Worm (Caenorhabditis elegans) whole organism, L2 larva: Measurements from ENCODE around the gene F54D12.8.
A peak's percentile ranks its signal among the peaks of the same experiment; 100 is the strongest.

Experiments used
- R02D3.7 ChIP-seq: fragments of 150-350 bp; optimal IDR thresholded peaks from 2 replicates; lab custom pipeline; 2014; ENCODE audit warnings: missing biosample characterization, missing genetic modification characterization
- Y55F3AM.14 ChIP-seq: fragments of 200-800 bp; sonication (Bioruptor generic); optimal IDR thresholded peaks from 2 replicates; lab custom pipeline; 2018; ENCODE audit warnings: mild to moderate bottlenecking, missing genetic modification characterization, missing compliant biosample characterization
- alr-1 ChIP-seq: fragments of 150-350 bp; optimal IDR thresholded peaks from 2 replicates; lab custom pipeline; 2014; ENCODE audit warnings: missing biosample characterization, missing genetic modification characterization
- ama-1 ChIP-seq: fragments of 150-350 bp; optimal IDR thresholded peaks from 2 replicates; lab custom pipeline; 2018; ENCODE audit warnings: inconsistent platforms
- blmp-1 ChIP-seq: sonication (generic microtip); optimal IDR thresholded peaks from 2 replicates; lab custom pipeline; 2017; ENCODE audit warnings: missing genetic modification characterization, mild to moderate bottlenecking, missing compliant biosample characterization, antibody characterized with exemption, moderate library complexity; ENCODE audit not compliant: insufficient read depth
- ceh-82 ChIP-seq: fragments of 150-350 bp; optimal IDR thresholded peaks from 2 replicates; lab custom pipeline; 2014; ENCODE audit warnings: missing biosample characterization, missing genetic modification characterization
- crh-2 ChIP-seq: sonication (generic microtip); optimal IDR thresholded peaks from 2 replicates; lab custom pipeline; 2017; ENCODE audit warnings: missing biosample characterization, missing genetic modification characterization
- dmd-4 ChIP-seq: sonication (generic microtip); optimal IDR thresholded peaks from 2 replicates; lab custom pipeline; 2017; ENCODE audit warnings: missing biosample characterization, missing genetic modification characterization
- egl-27 ChIP-seq: sonication (generic microtip); optimal IDR thresholded peaks from 3 replicates; lab custom pipeline; 2017; ENCODE audit warnings: missing biosample characterization, missing genetic modification reagents, missing genetic modification characterization
- fos-1 ChIP-seq: fragments of 150-350 bp; optimal IDR thresholded peaks from 2 replicates; lab custom pipeline; 2014; ENCODE audit warnings: missing biosample characterization, missing genetic modification characterization
- lin-11 ChIP-seq: fragments of 150-350 bp; sonication (generic microtip); optimal IDR thresholded peaks from 2 replicates; lab custom pipeline; 2014; ENCODE audit warnings: missing biosample characterization, missing genetic modification characterization, inconsistent platforms, mixed read lengths
- lin-13 ChIP-seq: fragments of 150-350 bp; optimal IDR thresholded peaks from 2 replicates; lab custom pipeline; 2014; ENCODE audit warnings: missing biosample characterization, missing genetic modification reagents, missing genetic modification characterization
- lin-39 ChIP-seq: fragments of 150-350 bp; optimal IDR thresholded peaks from 2 replicates; lab custom pipeline; 2014; ENCODE audit warnings: missing biosample characterization, missing genetic modification reagents, missing genetic modification characterization
- lsy-2 ChIP-seq, 2 experiments: fragments of 150-350 bp in 1 of 2; sonication (generic microtip) in 1 of 2; optimal IDR thresholded peaks; 2 replicates each; lab custom pipeline; 2014 to 2017; ENCODE audit warnings: missing biosample characterization in 2 of 2, missing genetic modification characterization in 2 of 2
- mab-5 ChIP-seq: fragments of 150-350 bp; optimal IDR thresholded peaks from 2 replicates; lab custom pipeline; 2014; ENCODE audit warnings: missing biosample characterization, missing genetic modification characterization
- mbf-1 ChIP-seq: sonication (generic microtip); optimal IDR thresholded peaks from 2 replicates; lab custom pipeline; 2017; ENCODE audit warnings: missing biosample characterization, missing genetic modification characterization
- mdl-1 ChIP-seq, 2 experiments: fragments of 150-350 bp in 1 of 2; sonication (generic microtip) in 1 of 2; optimal IDR thresholded peaks; 2 replicates each; lab custom pipeline; 2017; ENCODE audit warnings: missing biosample characterization in 2 of 2, missing genetic modification characterization in 2 of 2
- nhr-129 ChIP-seq: fragments of 150-350 bp; optimal IDR thresholded peaks from 2 replicates; lab custom pipeline; 2014; ENCODE audit warnings: missing biosample characterization, missing genetic modification characterization
- nhr-21 ChIP-seq: fragments of 150-350 bp; optimal IDR thresholded peaks from 2 replicates; lab custom pipeline; 2014; ENCODE audit warnings: missing biosample characterization, missing genetic modification characterization
- nhr-23 ChIP-seq: fragments of 150-350 bp; optimal IDR thresholded peaks from 2 replicates; lab custom pipeline; 2014; ENCODE audit warnings: missing biosample characterization, missing genetic modification reagents, missing genetic modification characterization
- nhr-237 ChIP-seq: fragments of 150-350 bp; optimal IDR thresholded peaks from 2 replicates; lab custom pipeline; 2014; ENCODE audit warnings: missing biosample characterization, missing genetic modification characterization
- nhr-77 ChIP-seq: fragments of 150-350 bp; optimal IDR thresholded peaks from 2 replicates; lab custom pipeline; 2014; ENCODE audit warnings: missing biosample characterization, missing genetic modification characterization
- peb-1 ChIP-seq: fragments of 150-350 bp; optimal IDR thresholded peaks from 2 replicates; lab custom pipeline; 2014; ENCODE audit warnings: missing biosample characterization, missing genetic modification characterization
- sem-4 ChIP-seq: fragments of 150-350 bp; optimal IDR thresholded peaks from 2 replicates; lab custom pipeline; 2014; ENCODE audit warnings: missing biosample characterization, missing genetic modification reagents, missing genetic modification characterization
- skn-1 ChIP-seq: sonication (generic microtip); optimal IDR thresholded peaks from 2 replicates; lab custom pipeline; 2017; ENCODE audit warnings: missing biosample characterization, missing genetic modification characterization
- sma-9 ChIP-seq, 2 experiments: fragments of 150-350 bp in 1 of 2; sonication (generic microtip) in 1 of 2; optimal IDR thresholded peaks; 2 replicates each; lab custom pipeline; 2014 to 2016; ENCODE audit warnings: missing genetic modification characterization in 2 of 2, mild to moderate bottlenecking in 1 of 2, missing biosample characterization in 1 of 2, missing compliant biosample characterization in 1 of 2, missing genetic modification reagents in 1 of 2, moderate library complexity in 1 of 2
- unc-39 ChIP-seq: fragments of 150-350 bp; optimal IDR thresholded peaks from 2 replicates; lab custom pipeline; 2014; ENCODE audit warnings: missing biosample characterization, missing genetic modification characterization
- zag-1 ChIP-seq: fragments of 150-350 bp; optimal IDR thresholded peaks from 2 replicates; lab custom pipeline; 2014; ENCODE audit warnings: missing biosample characterization, missing genetic modification characterization
- ztf-1 ChIP-seq: fragments of 200-800 bp; sonication (Bioruptor generic); conservative IDR thresholded peaks from 2 replicates; pipeline ENCODE4 v1.3.6; 2022; ENCODE audit warnings: missing genetic modification characterization, missing compliant biosample characterization
- ztf-11 ChIP-seq: sonication (generic microtip); optimal IDR thresholded peaks from 2 replicates; lab custom pipeline; 2017; ENCODE audit warnings: missing biosample characterization, missing genetic modification characterization
- ztf-4 ChIP-seq: fragments of 150-350 bp; optimal IDR thresholded peaks from 2 replicates; lab custom pipeline; 2014; ENCODE audit warnings: missing biosample characterization, missing genetic modification characterization

The F54D12.8 gene

DNA sequence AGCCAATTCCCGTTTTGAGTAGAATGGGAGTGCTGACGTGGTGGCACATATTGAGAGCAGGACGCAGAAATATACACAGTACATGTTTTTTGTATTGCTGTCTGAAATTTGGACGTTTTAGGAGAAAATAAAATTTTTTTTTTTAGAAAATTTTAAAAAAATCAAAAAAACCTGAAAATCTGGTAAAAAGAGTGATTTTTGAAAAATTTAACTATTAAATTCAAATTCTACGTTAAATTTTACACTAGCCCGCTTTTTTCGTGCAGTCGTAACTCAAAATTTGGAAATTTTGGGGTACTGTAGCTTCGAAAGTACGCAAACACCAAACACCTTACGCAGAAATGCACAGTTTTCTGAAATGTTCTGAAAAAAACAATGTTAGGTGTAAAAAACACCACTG is 39.9 kb downstream of the F54D12.8 start, which contains the start of gene C13A10.2:
Gene C13A10.2, minus strand, starts transcription at position 101 of the 400 bp plus-strand sequence.
- no peak for TF ChIP-seq Y55F3AM.14 (GFP tag; lab: Kevin White, UChicago)
- TF ChIP-seq dmd-4 (tag; lab: Kevin White, UChicago) = no peak
- no peak for TF ChIP-seq nhr-21
- TF ChIP-seq nhr-23 = no peak
- no peak for TF ChIP-seq lin-13 (GFP tag; lab: Kevin White, UChicago)
- TF ChIP-seq skn-1 (tag; lab: Kevin White, UChicago) = no peak
- TF ChIP-seq egl-27 = no peak
- no peak for TF ChIP-seq crh-2 (tag; lab: Kevin White, UChicago)
- no peak for TF ChIP-seq ztf-4 (tag; lab: Kevin White, UChicago)
- no peak for TF ChIP-seq nhr-129 (tag; lab: Kevin White, UChicago)
- TF ChIP-seq mdl-1 (tag; optimal IDR thresholded peaks at IDR 0.05; lab: Kevin White, UChicago) = no peak
- no peak for TF ChIP-seq ama-1
- no peak for TF ChIP-seq peb-1 (tag; lab: Kevin White, UChicago)
- no peak for TF ChIP-seq sma-9 (GFP tag; optimal IDR thresholded peaks at IDR 0.05; lab: Kevin White, UChicago)
- no peak for TF ChIP-seq sma-9 (tag; optimal IDR thresholded peaks at IDR 0.05; lab: Kevin White, UChicago)
- no peak for TF ChIP-seq nhr-77 (tag; lab: Kevin White, UChicago)
- TF ChIP-seq alr-1 (tag; lab: Kevin White, UChicago) = no peak
- no peak for TF ChIP-seq lin-11 (tag; lab: Kevin White, UChicago)
- TF ChIP-seq ztf-1 (GFP tag; lab: Robert Waterston, UW) = no peak
- no peak for TF ChIP-seq ztf-11 (tag; lab: Kevin White, UChicago)
- TF ChIP-seq mbf-1 = no peak

- TF ChIP-seq sma-9 (GFP tag; optimal IDR thresholded peaks at IDR 0.05; lab: Kevin White, UChicago) (no peak), sma-9 (tag; optimal IDR thresholded peaks at IDR 0.05; lab: Kevin White, UChicago) (no peak), unc-39 (tag; lab: Kevin White, UChicago) (no peak), lsy-2 (tag; optimal IDR thresholded peaks at IDR 0.05; lab: Kevin White, UChicago) (no peak), sem-4 (tag; lab: Kevin White, UChicago) (no peak), mab-5 (tag; lab: Kevin White, UChicago) (no peak), nhr-129 (tag; lab: Kevin White, UChicago) (no peak), zag-1 (tag; lab: Kevin White, UChicago) (no peak), lin-39 (tag; lab: Kevin White, UChicago) (no peak), egl-27 (no peak), ztf-4 (tag; lab: Kevin White, UChicago) (no peak), blmp-1 (tag; lab: Kevin White, UChicago) (no peak), alr-1 (tag; lab: Kevin White, UChicago) (no peak), nhr-237 (tag; lab: Kevin White, UChicago) (no peak), R02D3.7 (tag; lab: Kevin White, UChicago) (no peak)
Measured at ce11 chrII:1357262-1357661, 40.6 kb downstream of the F54D12.8 start.

ce11 chrII:1355480-1355879 is 42.4 kb downstream of the F54D12.8 start, which contains the start of gene C13A10.1:
TSS of gene C13A10.1 (minus strand) at chrII:1355649.
- no peak for TF ChIP-seq ceh-82 (tag; lab: Kevin White, UChicago)
- no peak for TF ChIP-seq Y55F3AM.14 (GFP tag; lab: Kevin White, UChicago)
- TF ChIP-seq fos-1 (tag; lab: Kevin White, UChicago) = peak; percentile 32
